Fruit fly (Drosophila melanogaster) whole organism, embryonic: ENCODE results near the gene Nse4.

ENCODE experiments used
- CG10431 ChIP-seq: fragments of 200-800 bp; sonication (Bioruptor generic); optimal IDR thresholded peaks from 3 replicates; lab custom pipeline; 2018; ENCODE audit warnings: missing biosample characterization, mild to moderate bottlenecking, missing genetic modification characterization
- CG12155 ChIP-seq: fragments of 200-800 bp; sonication (Bioruptor generic); optimal IDR thresholded peaks from 3 replicates; lab custom pipeline; 2016; ENCODE audit warnings: missing biosample characterization, missing genetic modification characterization
- CG12659 ChIP-seq: fragments of 200-800 bp; sonication (Bioruptor generic); optimal IDR thresholded peaks from 3 replicates; lab custom pipeline; 2017; ENCODE audit warnings: mild to moderate bottlenecking, missing biosample characterization, missing genetic modification reagents, missing genetic modification characterization
- CG12744 ChIP-seq: fragments of 200-800 bp; sonication (Bioruptor generic); optimal IDR thresholded peaks from 2 replicates; lab custom pipeline; 2016; ENCODE audit warnings: missing biosample characterization, missing genetic modification characterization
- CG14014 ChIP-seq: fragments of 200-800 bp; sonication (Bioruptor generic); IDR thresholded peaks from 2 replicates; pipeline ENCODE4 v1.3.6; 2022; ENCODE audit warnings: missing biosample characterization, missing genetic modification characterization
- CG14441 ChIP-seq: fragments of 200-800 bp; sonication (Bioruptor generic); IDR thresholded peaks from 2 replicates; pipeline ENCODE4 v1.3.6; 2022; ENCODE audit warnings: missing biosample characterization, missing genetic modification characterization
- CG15479 ChIP-seq: fragments of 200-800 bp; sonication (Bioruptor generic); optimal IDR thresholded peaks from 3 replicates; lab custom pipeline; 2019; ENCODE audit warnings: missing biosample characterization, mild to moderate bottlenecking, missing genetic modification characterization, moderate library complexity
- CG1603 ChIP-seq: fragments of 200-800 bp; sonication (Bioruptor generic); optimal IDR thresholded peaks from 2 replicates; lab custom pipeline; 2019; ENCODE audit warnings: missing biosample characterization, mild to moderate bottlenecking, missing genetic modification characterization, moderate library complexity
- CG17912 ChIP-seq: fragments of 200-800 bp; sonication (Bioruptor generic); optimal IDR thresholded peaks from 2 replicates; lab custom pipeline; 2018; ENCODE audit warnings: missing biosample characterization, mild to moderate bottlenecking, missing genetic modification characterization
- CG18262 ChIP-seq: fragments of 200-800 bp; optimal IDR thresholded peaks from 3 replicates; lab custom pipeline; 2019; ENCODE audit warnings: missing biosample characterization, mild to moderate bottlenecking, missing genetic modification characterization, moderate library complexity
- CG18764 ChIP-seq: fragments of 200-800 bp; sonication (Bioruptor generic); optimal IDR thresholded peaks from 3 replicates; lab custom pipeline; 2016; ENCODE audit warnings: missing biosample characterization, missing genetic modification characterization
- CG2875 ChIP-seq: fragments of 200-800 bp; sonication (Bioruptor generic); optimal IDR thresholded peaks from 2 replicates; lab custom pipeline; 2017; ENCODE audit warnings: missing biosample characterization, mild to moderate bottlenecking, missing genetic modification characterization, missing genetic modification reagents
- CG30431 ChIP-seq: fragments of 200-800 bp; sonication (Bioruptor generic); optimal IDR thresholded peaks from 2 replicates; lab custom pipeline; 2017; ENCODE audit warnings: missing biosample characterization, missing genetic modification characterization
- CG32767 ChIP-seq: fragments of 200-800 bp; sonication (Bioruptor generic); IDR thresholded peaks from 2 replicates; pipeline ENCODE4 v1.3.6; 2022; ENCODE audit warnings: missing biosample characterization, missing genetic modification characterization
- CG33557 ChIP-seq: fragments of 200-800 bp; sonication (Bioruptor generic); optimal IDR thresholded peaks from 2 replicates; lab custom pipeline; 2019; ENCODE audit warnings: missing biosample characterization, mild to moderate bottlenecking, missing genetic modification characterization, moderate library complexity
- CG34224 ChIP-seq: fragments of 200-800 bp; sonication (Bioruptor generic); IDR thresholded peaks from 3 replicates; pipeline ENCODE4 v1.3.6; 2022; ENCODE audit warnings: missing biosample characterization, missing genetic modification characterization; ENCODE audit not compliant: partially characterized antibody
- CG34376 ChIP-seq: fragments of 200-800 bp; sonication (Bioruptor generic); optimal IDR thresholded peaks from 2 replicates; lab custom pipeline; 2018; ENCODE audit warnings: missing biosample characterization, mild to moderate bottlenecking, missing genetic modification characterization
- CG34422 ChIP-seq: fragments of 200-800 bp; sonication (Bioruptor generic); IDR thresholded peaks from 3 replicates; pipeline ENCODE4 v1.3.6; 2022; ENCODE audit warnings: missing biosample characterization, missing genetic modification characterization
- CG3726 ChIP-seq: fragments of 200-800 bp; sonication (Bioruptor generic); IDR thresholded peaks from 3 replicates; pipeline ENCODE4, ENCODE4 v1.3.6; 2022; ENCODE audit warnings: missing biosample characterization, missing genetic modification characterization
- CG3838 ChIP-seq: fragments of 200-800 bp; sonication (Bioruptor generic); optimal IDR thresholded peaks from 3 replicates; lab custom pipeline; 2016; ENCODE audit warnings: missing biosample characterization, missing genetic modification characterization
- CG43689 ChIP-seq: fragments of 200-800 bp; sonication (Bioruptor generic); IDR thresholded peaks from 2 replicates; pipeline ENCODE4 v1.3.6; 2022; ENCODE audit warnings: missing biosample characterization, missing genetic modification characterization
- CG4707 ChIP-seq: fragments of 200-800 bp; sonication (Bioruptor generic); optimal IDR thresholded peaks from 2 replicates; lab custom pipeline; 2018; ENCODE audit warnings: missing biosample characterization, mild to moderate bottlenecking, missing genetic modification characterization, moderate library complexity
- CG4854 ChIP-seq: fragments of 200-800 bp; sonication (Bioruptor generic); optimal IDR thresholded peaks from 2 replicates; lab custom pipeline; 2016; ENCODE audit warnings: missing biosample characterization, missing genetic modification characterization, inconsistent platforms
- CG6813 ChIP-seq: fragments of 200-800 bp; sonication (Bioruptor generic); optimal IDR thresholded peaks from 2 replicates; lab custom pipeline; 2017; ENCODE audit warnings: missing biosample characterization, missing genetic modification characterization, mild to moderate bottlenecking, moderate library complexity, missing genetic modification reagents
- CG7271 ChIP-seq: fragments of 200-800 bp; sonication (Bioruptor generic); optimal IDR thresholded peaks from 2 replicates; lab custom pipeline; 2018; ENCODE audit warnings: missing biosample characterization, mild to moderate bottlenecking, missing genetic modification characterization, moderate library complexity
- Dad ChIP-seq: fragments of 200-800 bp; sonication (Bioruptor generic); optimal IDR thresholded peaks from 3 replicates; lab custom pipeline; 2016; ENCODE audit warnings: missing biosample characterization, missing genetic modification characterization
- Dref ChIP-seq: fragments of 200-800 bp; sonication (Bioruptor generic); IDR thresholded peaks from 2 replicates; pipeline ENCODE4 v1.3.6; 2022; ENCODE audit warnings: missing biosample characterization, missing genetic modification characterization
- E2f1 ChIP-seq: fragments of 200-800 bp; sonication (Bioruptor generic); IDR thresholded peaks from 2 replicates; pipeline ENCODE4 v1.3.6; 2022; ENCODE audit warnings: missing biosample characterization, missing genetic modification characterization
- ERR ChIP-seq: fragments of 200-800 bp; sonication (Bioruptor generic); optimal IDR thresholded peaks from 2 replicates; lab custom pipeline; 2016; ENCODE audit warnings: missing biosample characterization, missing genetic modification characterization
- Hr78 ChIP-seq, 2 experiments: fragments of 200-800 bp in 1 of 2; fragments of >200 bp in 1 of 2; sonication (Bioruptor generic) in 1 of 2; optimal IDR thresholded peaks; 2 replicates each; lab custom pipeline; 2017 to 2019; ENCODE audit warnings: missing biosample characterization in 2 of 2, missing genetic modification characterization in 2 of 2, mild to moderate bottlenecking in 1 of 2, moderate library complexity in 1 of 2
- PHDP ChIP-seq: fragments of 200-800 bp; sonication (Bioruptor generic); optimal IDR thresholded peaks from 3 replicates; lab custom pipeline; 2018; ENCODE audit warnings: missing biosample characterization, mild to moderate bottlenecking, missing genetic modification characterization, moderate library complexity
- Ptx1 ChIP-seq: fragments of 200-800 bp; sonication (Bioruptor generic); IDR thresholded peaks from 2 replicates; pipeline ENCODE4 v1.3.6; 2022; ENCODE audit warnings: missing biosample characterization, missing genetic modification characterization
- Side ChIP-seq: fragments of 200-800 bp; sonication (Bioruptor generic); optimal IDR thresholded peaks from 2 replicates; lab custom pipeline; 2016; ENCODE audit warnings: missing biosample characterization, missing genetic modification characterization
- Spps ChIP-seq: fragments of 200-800 bp; sonication (Bioruptor generic); optimal IDR thresholded peaks from 2 replicates; lab custom pipeline; 2018; ENCODE audit warnings: missing biosample characterization, mild to moderate bottlenecking, missing genetic modification characterization
- Taf1 ChIP-seq: fragments of 200-800 bp; sonication (Bioruptor generic); IDR thresholded peaks from 2 replicates; pipeline ENCODE4 v1.3.6; 2022; ENCODE audit warnings: missing biosample characterization, missing genetic modification characterization
- chif ChIP-seq, 2 experiments: fragments of 200-800 bp; sonication (Bioruptor generic); optimal IDR thresholded peaks; 3 replicates each; lab custom pipeline; 2016; ENCODE audit warnings: missing biosample characterization in 2 of 2, missing genetic modification characterization in 2 of 2
- crp ChIP-seq, 2 experiments: fragments of 200-800 bp; sonication (Bioruptor generic); optimal IDR thresholded peaks; 2 replicates in 1 of 2; 3 replicates in 1 of 2; lab custom pipeline; 2017; ENCODE audit warnings: missing biosample characterization in 2 of 2, missing genetic modification characterization in 2 of 2, mild to moderate bottlenecking in 1 of 2, moderate library complexity in 1 of 2
- da ChIP-seq: fragments of 200-800 bp; sonication (Bioruptor generic); optimal IDR thresholded peaks from 2 replicates; lab custom pipeline; 2016; ENCODE audit warnings: missing biosample characterization, missing genetic modification characterization
- dimm ChIP-seq: fragments of 200-800 bp; sonication (Bioruptor generic); IDR thresholded peaks from 2 replicates; pipeline ENCODE4 v1.3.6; 2022; ENCODE audit warnings: missing biosample characterization, missing genetic modification characterization
- ems ChIP-seq: fragments of 200-800 bp; sonication (Bioruptor generic); optimal IDR thresholded peaks from 3 replicates; lab custom pipeline; 2016; ENCODE audit warnings: missing biosample characterization, missing genetic modification characterization
- eve ChIP-seq, 2 experiments: fragments of >200 bp; optimal IDR thresholded peaks; 2 replicates each; lab custom pipeline; 2017; ENCODE audit warnings: missing biosample characterization in 2 of 2, missing genetic modification characterization in 2 of 2
- ewg ChIP-seq: fragments of 200-800 bp; sonication (Bioruptor generic); optimal IDR thresholded peaks from 3 replicates; lab custom pipeline; 2017; ENCODE audit warnings: mild to moderate bottlenecking, missing biosample characterization, missing genetic modification reagents, missing genetic modification characterization
- gro ChIP-seq: fragments of 200-800 bp; sonication (Bioruptor generic); optimal IDR thresholded peaks from 2 replicates; lab custom pipeline; 2016; ENCODE audit warnings: missing biosample characterization, missing genetic modification characterization
- ham ChIP-seq: fragments of 200-800 bp; sonication (Bioruptor generic); IDR thresholded peaks from 2 replicates; pipeline ENCODE4 v1.3.6; 2022; ENCODE audit warnings: missing biosample characterization, missing genetic modification characterization
- hb ChIP-seq: fragments of 200-800 bp; sonication (Bioruptor generic); IDR thresholded peaks from 3 replicates; pipeline ENCODE4 v1.3.6; 2022; ENCODE audit warnings: missing biosample characterization, missing genetic modification characterization; ENCODE audit not compliant: partially characterized antibody
- jumu ChIP-seq: fragments of 200-800 bp; sonication (Bioruptor generic); optimal IDR thresholded peaks from 3 replicates; lab custom pipeline; 2016; ENCODE audit warnings: missing biosample characterization, missing genetic modification characterization
- mld ChIP-seq: fragments of 200-800 bp; sonication (Bioruptor generic); IDR thresholded peaks from 3 replicates; pipeline ENCODE4 v1.3.6; 2022; ENCODE audit warnings: missing biosample characterization, missing genetic modification characterization; ENCODE audit not compliant: partially characterized antibody
- onecut ChIP-seq: fragments of 200-800 bp; sonication (Bioruptor generic); IDR thresholded peaks from 2 replicates; pipeline ENCODE4 v1.3.6; 2022; ENCODE audit warnings: missing biosample characterization, missing genetic modification characterization
- phol ChIP-seq: fragments of 200-800 bp; sonication (Bioruptor generic); optimal IDR thresholded peaks from 3 replicates; lab custom pipeline; 2018; ENCODE audit warnings: missing biosample characterization, mild to moderate bottlenecking, missing genetic modification characterization, moderate library complexity
- sima ChIP-seq: fragments of 200-800 bp; sonication (Bioruptor generic); optimal IDR thresholded peaks from 2 replicates; lab custom pipeline; 2016; ENCODE audit warnings: missing biosample characterization, missing genetic modification characterization
- sug ChIP-seq: fragments of 200-800 bp; optimal IDR thresholded peaks from 2 replicates; lab custom pipeline; 2019; ENCODE audit warnings: missing biosample characterization, mild to moderate bottlenecking, missing genetic modification characterization, moderate library complexity

Gene Nse4

dm6 chr2L:10426534-10427048 is 12.6 kb upstream of the Nse4 start, which contains the start of the genes SmB and KdelR (continued):
- no peak for TF ChIP-seq Spps (tag; lab: Kevin White, UChicago)
- TF ChIP-seq CG10431 (GFP tag; lab: Kevin White, UChicago) = peak; percentile 20
- TF ChIP-seq ewg (GFP tag; lab: Kevin White, UChicago) = peak; percentile 56
- no peak for TF ChIP-seq CG12744 (GFP tag; lab: Kevin White, UChicago)
- no peak for TF ChIP-seq CG34376 (GFP tag; lab: Kevin White, UChicago)
- peak; percentile 7 for TF ChIP-seq jumu
- TF ChIP-seq sug (tag; lab: Kevin White, UChicago) = peak; percentile 58
- peak; percentile 90 for TF ChIP-seq hb (GFP tag; lab: Robert Waterston, UW)
- peak; percentile 8 for TF ChIP-seq CG7271 (tag; lab: Kevin White, UChicago)
- no peak for TF ChIP-seq chif (GFP tag; optimal IDR thresholded peaks at IDR 0.05; lab: Kevin White, UChicago)
- no peak for TF ChIP-seq E2f1 (GFP tag; lab: Robert Waterston, UW)
- no peak for TF ChIP-seq ERR
- peak; percentile 58; the same call in 1 of the 3 replicates for TF ChIP-seq CG34422 (GFP tag; lab: Robert Waterston, UW)
- no peak for TF ChIP-seq CG4854 (GFP tag; lab: Kevin White, UChicago)
- TF ChIP-seq CG34224 (GFP tag; lab: Robert Waterston, UW) = peak; percentile 83
- peak; percentile 76; the same call in 2 of the 3 replicates for TF ChIP-seq mld (GFP tag; lab: Robert Waterston, UW)
- TF ChIP-seq CG15479 (GFP tag; lab: Kevin White, UChicago) = no peak
- no peak for TF ChIP-seq Hr78 (GFP tag; optimal IDR thresholded peaks at IDR 0.05; lab: Kevin White, UChicago)
- TF ChIP-seq CG4707 (GFP tag; lab: Kevin White, UChicago) = no peak
- peak; percentile 82 for TF ChIP-seq CG12659 (GFP tag; lab: Kevin White, UChicago)
- TF ChIP-seq CG18262 (tag; lab: Kevin White, UChicago) = peak; percentile 49
- no peak for TF ChIP-seq CG32767 (GFP tag; lab: Robert Waterston, UW)
- TF ChIP-seq da (GFP tag; lab: Kevin White, UChicago) = no peak
- TF ChIP-seq onecut (GFP tag; lab: Robert Waterston, UW) = no peak
- no peak for TF ChIP-seq ham (GFP tag; lab: Robert Waterston, UW)
- peak; percentile 26 for TF ChIP-seq CG33557 (GFP tag; lab: Kevin White, UChicago)
- TF ChIP-seq crp (GFP tag; optimal IDR thresholded peaks at IDR 0.05; lab: Kevin White, UChicago) = peak in 1 of 2 experiments; percentile 54
- TF ChIP-seq CG18764 (GFP tag; lab: Kevin White, UChicago) = no peak
- TF ChIP-seq CG17912 (GFP tag; lab: Kevin White, UChicago) = no peak
- TF ChIP-seq PHDP (tag; lab: Kevin White, UChicago) = peak; percentile 22
- TF ChIP-seq CG6813 (GFP tag; lab: Kevin White, UChicago) = no peak
- TF ChIP-seq CG1603 (tag; lab: Kevin White, UChicago) = peak; percentile 16
- TF ChIP-seq CG14014 (GFP tag; lab: Robert Waterston, UW) = no peak
- TF ChIP-seq Taf1 (GFP tag; lab: Robert Waterston, UW) = no peak
- TF ChIP-seq Dad = peak; percentile 4
- no peak for TF ChIP-seq Side (GFP tag; lab: Kevin White, UChicago)
- TF ChIP-seq CG14441 (GFP tag; lab: Robert Waterston, UW) = no peak
- TF ChIP-seq CG43689 = no peak
- TF ChIP-seq Dref (GFP tag; lab: Robert Waterston, UW) = peak; percentile 80
- no peak for TF ChIP-seq sima (GFP tag; lab: Kevin White, UChicago)
- TF ChIP-seq phol = peak; percentile 83
- no peak for TF ChIP-seq CG3726 (GFP tag; lab: Robert Waterston, UW)
- no peak for TF ChIP-seq Ptx1
- peak; percentile 52 for TF ChIP-seq CG12155 (GFP tag; lab: Kevin White, UChicago)
- TF ChIP-seq dimm (GFP tag; lab: Robert Waterston, UW) = no peak
- no peak for TF ChIP-seq CG30431 (GFP tag; lab: Kevin White, UChicago)
- TF ChIP-seq gro = no peak
- no peak for TF ChIP-seq CG2875 (GFP tag; lab: Kevin White, UChicago)
- no peak for TF ChIP-seq ems (GFP tag; lab: Kevin White, UChicago)
- TF ChIP-seq eve (GFP tag; optimal IDR thresholded peaks at IDR 0.05; lab: Kevin White, UChicago) = no peak
- no peak for TF ChIP-seq CG3838 (GFP tag; lab: Kevin White, UChicago)
